Worm (Caenorhabditis elegans) whole organism, midembryonic: ENCODE measurements around the gene spp-26.

Experiments used
- T22C8.4 ChIP-seq: fragments of 200-800 bp; sonication (Bioruptor generic); IDR thresholded peaks from 2 replicates; pipeline ENCODE4 v1.3.6; 2022; ENCODE audit warnings: missing genetic modification characterization, missing compliant biosample characterization
- cog-1 ChIP-seq: sonication (generic microtip); optimal IDR thresholded peaks from 2 replicates; lab custom pipeline; 2016; ENCODE audit warnings: missing genetic modification characterization, missing compliant biosample characterization
- flt-1 ChIP-seq: fragments of 200-800 bp; sonication (Bioruptor generic); IDR thresholded peaks from 2 replicates; pipeline ENCODE4 v1.3.6; 2022; ENCODE audit warnings: missing genetic modification characterization, missing compliant biosample characterization
- klf-2 ChIP-seq: fragments of 200-800 bp; sonication (Bioruptor generic); conservative IDR thresholded peaks from 2 replicates; pipeline ENCODE4 v1.3.6; 2022; ENCODE audit warnings: missing genetic modification reagents, missing genetic modification characterization, missing compliant biosample characterization
- med-1 ChIP-seq: sonication (generic microtip); optimal IDR thresholded peaks from 2 replicates; lab custom pipeline; 2017; ENCODE audit warnings: missing genetic modification characterization, mild to moderate bottlenecking, missing compliant biosample characterization, antibody characterized with exemption, missing genetic modification reagents; ENCODE audit not compliant: insufficient read depth
- ref-1 ChIP-seq: fragments of 200-800 bp; sonication (Bioruptor generic); conservative IDR thresholded peaks from 2 replicates; pipeline ENCODE4 v1.3.6; 2022; ENCODE audit warnings: missing genetic modification reagents, missing genetic modification characterization, missing compliant biosample characterization
- tab-1 ChIP-seq: fragments of 200-800 bp; sonication (Bioruptor generic); IDR thresholded peaks from 2 replicates; pipeline ENCODE4 v1.3.6; 2022; ENCODE audit warnings: missing genetic modification characterization, missing compliant biosample characterization
- ztf-23 ChIP-seq: fragments of 200-800 bp; sonication (Bioruptor generic); IDR thresholded peaks from 2 replicates; pipeline ENCODE4 v1.3.6; 2022; ENCODE audit warnings: missing genetic modification reagents, missing genetic modification characterization, missing compliant biosample characterization
- ztf-29 ChIP-seq: fragments of 200-800 bp; sonication (Bioruptor generic); IDR thresholded peaks from 2 replicates; pipeline ENCODE4 v1.3.6; 2022; ENCODE audit warnings: missing genetic modification reagents, missing genetic modification characterization, missing compliant biosample characterization

DNA sequence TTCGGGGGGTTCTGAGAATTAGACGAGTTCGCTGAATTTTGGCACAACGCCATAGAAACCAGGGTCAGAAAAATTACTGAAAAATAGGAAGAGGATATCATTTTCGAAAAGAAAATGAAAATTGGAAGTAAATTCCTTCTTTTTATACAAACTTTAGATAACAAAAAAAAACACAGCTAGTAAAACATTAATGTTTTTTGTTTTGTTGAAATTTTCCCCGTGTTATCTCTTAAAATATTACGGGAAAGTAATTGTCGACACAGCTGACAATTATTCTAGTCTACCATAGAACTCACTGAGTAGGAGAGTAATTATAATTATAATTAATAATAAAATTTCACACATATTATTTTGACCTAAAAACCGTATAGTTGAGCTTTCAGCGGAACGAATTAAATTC lies at the start of gene spp-26:
- TF ChIP-seq klf-2 (GFP tag; lab: Robert Waterston, UW) (no peak), flt-1 (no peak), ztf-23 (GFP tag; lab: Robert Waterston, UW) (no peak), tab-1 (no peak), T22C8.4 (GFP tag; lab: Robert Waterston, UW) (no peak), ztf-29 (no peak), cog-1 (tag; lab: Kevin White, UChicago) (no peak), med-1 (GFP tag; lab: Kevin White, UChicago) (no peak), ref-1 (GFP tag; lab: Robert Waterston, UW) (no peak)
